Worm (Caenorhabditis elegans) whole organism, L3 larva: ENCODE measurements around the gene dhs-18.

ENCODE experiments used
- R02D3.7 ChIP-seq: fragments of 150-350 bp; optimal IDR thresholded peaks from 2 replicates; lab custom pipeline; 2014; ENCODE audit warnings: missing biosample characterization, missing genetic modification characterization
- ZK546.5 ChIP-seq: sonication (generic microtip); optimal IDR thresholded peaks from 2 replicates; lab custom pipeline; 2017; ENCODE audit warnings: missing biosample characterization, missing genetic modification characterization
- aly-2 ChIP-seq: fragments of 150-350 bp; optimal IDR thresholded peaks from 2 replicates; lab custom pipeline; 2014; ENCODE audit warnings: missing biosample characterization, missing genetic modification characterization
- ama-1 ChIP-seq: fragments of 150-350 bp; optimal IDR thresholded peaks from 2 replicates; lab custom pipeline; 2018
- ceh-9 ChIP-seq: sonication (generic microtip); optimal IDR thresholded peaks from 2 replicates; lab custom pipeline; 2018; ENCODE audit warnings: missing biosample characterization, missing genetic modification characterization
- egl-27 ChIP-seq: sonication (generic microtip); optimal IDR thresholded peaks from 4 replicates; lab custom pipeline; 2017; ENCODE audit warnings: missing biosample characterization, missing genetic modification reagents, missing genetic modification characterization
- egl-5 ChIP-seq: fragments of 150-350 bp; optimal IDR thresholded peaks from 2 replicates; lab custom pipeline; 2017; ENCODE audit warnings: missing biosample characterization, missing genetic modification reagents, missing genetic modification characterization, inconsistent platforms
- elt-2 ChIP-seq: sonication (generic microtip); optimal IDR thresholded peaks from 2 replicates; lab custom pipeline; 2016; ENCODE audit warnings: missing genetic modification reagents, mild to moderate bottlenecking, missing genetic modification characterization, missing compliant biosample characterization
- eor-1 ChIP-seq, 2 experiments: fragments of 150-350 bp; optimal IDR thresholded peaks; 2 replicates each; lab custom pipeline; 2014 to 2018; ENCODE audit warnings: missing biosample characterization in 2 of 2, missing genetic modification characterization in 2 of 2
- fkh-10 ChIP-seq: sonication (generic microtip); optimal IDR thresholded peaks from 2 replicates; lab custom pipeline; 2017; ENCODE audit warnings: missing biosample characterization, missing genetic modification reagents, missing genetic modification characterization
- fkh-2 ChIP-seq: fragments of 150-350 bp; optimal IDR thresholded peaks from 2 replicates; lab custom pipeline; 2014; ENCODE audit warnings: missing biosample characterization, missing genetic modification reagents, missing genetic modification characterization
- hmg-11 ChIP-seq: sonication (generic microtip); optimal IDR thresholded peaks from 2 replicates; lab custom pipeline; 2016; ENCODE audit warnings: missing genetic modification characterization, missing compliant biosample characterization
- jun-1 ChIP-seq: fragments of 150-350 bp; optimal IDR thresholded peaks from 2 replicates; lab custom pipeline; 2014; ENCODE audit warnings: missing biosample characterization, missing genetic modification reagents, missing genetic modification characterization
- lin-15B ChIP-seq: fragments of 150-350 bp; optimal IDR thresholded peaks from 2 replicates; lab custom pipeline; 2014; ENCODE audit warnings: missing biosample characterization, missing genetic modification characterization
- lin-39 ChIP-seq: fragments of 150-350 bp; optimal IDR thresholded peaks from 2 replicates; lab custom pipeline; 2018; ENCODE audit warnings: missing biosample characterization, missing genetic modification reagents, missing genetic modification characterization
- lsy-12 ChIP-seq: sonication (generic microtip); optimal IDR thresholded peaks from 2 replicates; lab custom pipeline; 2016; ENCODE audit warnings: mild to moderate bottlenecking, missing genetic modification characterization, missing compliant biosample characterization
- mml-1 ChIP-seq: fragments of 150-350 bp; sonication (generic microtip); optimal IDR thresholded peaks from 3 replicates; lab custom pipeline; 2014; ENCODE audit warnings: missing biosample characterization, missing genetic modification characterization
- nfya-1 ChIP-seq: sonication (generic microtip); optimal IDR thresholded peaks from 2 replicates; lab custom pipeline; 2017; ENCODE audit warnings: missing genetic modification characterization, mild to moderate bottlenecking, missing compliant biosample characterization, antibody characterized with exemption, moderate library complexity; ENCODE audit not compliant: insufficient read depth
- nhr-11 ChIP-seq: fragments of 150-350 bp; optimal IDR thresholded peaks from 2 replicates; lab custom pipeline; 2014; ENCODE audit warnings: missing biosample characterization, missing genetic modification characterization
- nhr-12 ChIP-seq: fragments of 150-350 bp; optimal IDR thresholded peaks from 2 replicates; lab custom pipeline; 2014; ENCODE audit warnings: missing biosample characterization, missing genetic modification characterization
- nhr-23 ChIP-seq: fragments of 150-350 bp; optimal IDR thresholded peaks from 2 replicates; lab custom pipeline; 2014; ENCODE audit warnings: missing biosample characterization, missing genetic modification reagents, missing genetic modification characterization
- nhr-237 ChIP-seq: fragments of 150-350 bp; optimal IDR thresholded peaks from 2 replicates; lab custom pipeline; 2014; ENCODE audit warnings: missing biosample characterization, missing genetic modification characterization
- nhr-25 ChIP-seq: sonication (generic microtip); optimal IDR thresholded peaks from 2 replicates; lab custom pipeline; 2017; ENCODE audit warnings: missing biosample characterization, missing genetic modification characterization
- nhr-43 ChIP-seq: sonication (generic microtip); optimal IDR thresholded peaks from 2 replicates; lab custom pipeline; 2016; ENCODE audit warnings: mild to moderate bottlenecking, missing genetic modification characterization, missing compliant biosample characterization; ENCODE audit not compliant: poor library complexity, severe bottlenecking
- nhr-67 ChIP-seq: fragments of 150-350 bp; optimal IDR thresholded peaks from 2 replicates; lab custom pipeline; 2014; ENCODE audit warnings: missing biosample characterization, missing genetic modification characterization
- pha-4 ChIP-seq: fragments of 150-350 bp; optimal IDR thresholded peaks from 2 replicates; lab custom pipeline; 2014; ENCODE audit warnings: missing biosample characterization, missing genetic modification reagents, missing genetic modification characterization
- skn-1 ChIP-seq: fragments of 150-350 bp; optimal IDR thresholded peaks from 2 replicates; lab custom pipeline; 2014; ENCODE audit warnings: missing biosample characterization, missing genetic modification characterization
- snpc-4 ChIP-seq: fragments of 150-350 bp; optimal IDR thresholded peaks from 2 replicates; lab custom pipeline; 2014; ENCODE audit warnings: missing biosample characterization, missing genetic modification characterization
- unc-39 ChIP-seq: sonication (generic microtip); optimal IDR thresholded peaks from 4 replicates; lab custom pipeline; 2017; ENCODE audit warnings: missing biosample characterization, missing genetic modification characterization
- ztf-11 ChIP-seq: fragments of 150-350 bp; optimal IDR thresholded peaks from 2 replicates; lab custom pipeline; 2014; ENCODE audit warnings: missing biosample characterization, missing genetic modification characterization
- ztf-4 ChIP-seq: fragments of 150-350 bp; optimal IDR thresholded peaks from 2 replicates; lab custom pipeline; 2014; ENCODE audit warnings: missing biosample characterization, missing genetic modification characterization

Gene dhs-18

DNA sequence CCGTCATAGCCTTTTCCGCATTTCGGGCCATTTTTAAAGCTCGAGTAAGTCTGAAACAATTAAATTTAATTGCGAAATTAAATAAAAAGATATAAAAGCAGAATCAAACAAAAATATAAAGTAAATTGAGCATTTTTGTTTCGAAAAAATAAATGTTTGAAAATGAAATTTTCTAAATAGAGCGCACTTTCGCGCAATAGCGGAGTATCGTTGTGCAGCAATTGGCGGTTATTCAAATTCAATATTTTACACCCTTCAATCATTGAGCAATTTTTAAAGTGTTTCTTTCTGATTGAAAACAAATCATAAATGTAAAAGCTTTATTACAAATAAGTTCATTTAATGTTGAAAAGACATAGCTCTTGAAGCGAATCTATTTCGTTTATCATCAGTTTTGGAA, 46.0 kb downstream of the dhs-18 start, which contains the start of gene isy-1:
Gene isy-1, minus strand, starts transcription at position 50 of the 400 bp plus-strand sequence.
- TF ChIP-seq eor-1 (tag; optimal IDR thresholded peaks at IDR 0.05; lab: Kevin White, UChicago): no peak
- no peak for TF ChIP-seq nhr-67 (tag; lab: Kevin White, UChicago)
- TF ChIP-seq R02D3.7 (tag; lab: Kevin White, UChicago): peak; percentile 29
- TF ChIP-seq ama-1 (lab: Kevin White, UChicago): no peak
- peak; percentile 81 for TF ChIP-seq nfya-1 (tag; lab: Kevin White, UChicago)
- TF ChIP-seq snpc-4 (tag; lab: Kevin White, UChicago): peak; percentile 87
- TF ChIP-seq lin-39 (tag; lab: Kevin White, UChicago): no peak
- TF ChIP-seq nhr-12 (tag; lab: Kevin White, UChicago): no peak
- no peak for TF ChIP-seq unc-39 (tag; lab: Kevin White, UChicago)
- TF ChIP-seq nhr-43 (tag; lab: Kevin White, UChicago): peak; percentile 12
- peak; percentile 94 for TF ChIP-seq pha-4 (tag; lab: Kevin White, UChicago)
- TF ChIP-seq egl-5 (tag; lab: Kevin White, UChicago): peak; percentile 41
- no peak for TF ChIP-seq jun-1
- TF ChIP-seq egl-27 (tag; lab: Kevin White, UChicago): no peak
- TF ChIP-seq fkh-10 (GFP tag; lab: Kevin White, UChicago): peak; percentile 22
- peak; percentile 95 for TF ChIP-seq lin-15B (tag; lab: Kevin White, UChicago)
- TF ChIP-seq nhr-11 (tag; lab: Kevin White, UChicago): no peak
- no peak for TF ChIP-seq lsy-12 (tag; lab: Kevin White, UChicago)
- TF ChIP-seq nhr-25 (tag; lab: Kevin White, UChicago): peak; percentile 45
- no peak for TF ChIP-seq mml-1
- TF ChIP-seq elt-2 (tag; lab: Kevin White, UChicago): peak; percentile 18
- TF ChIP-seq aly-2 (tag; lab: Kevin White, UChicago): no peak
- TF ChIP-seq hmg-11: no peak

DNA sequence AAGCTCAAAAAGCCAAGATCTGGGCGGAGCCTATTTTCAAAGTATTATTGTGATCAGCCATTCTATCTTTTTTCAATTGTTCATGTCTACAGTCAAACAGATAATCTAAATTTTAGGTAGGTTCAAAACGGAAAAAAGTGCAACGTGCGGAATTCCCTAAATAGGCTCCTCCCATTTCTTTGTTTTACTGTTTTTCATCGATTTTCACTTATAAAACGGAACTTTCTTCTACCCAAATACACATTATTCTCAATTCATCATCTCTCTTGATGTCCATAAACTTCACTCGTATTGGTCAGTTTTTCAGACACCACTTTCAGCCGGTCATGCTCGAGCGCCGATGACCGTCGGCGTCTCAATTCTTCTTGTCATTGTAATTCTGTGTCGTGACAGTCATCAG, 47.8 kb downstream of the dhs-18 start, which contains the start of gene F53B7.7:
Gene F53B7.7, plus strand, starts transcription at position 301 of the 400 bp plus-strand sequence.
- no peak for TF ChIP-seq nhr-11 (tag; lab: Kevin White, UChicago)
- no peak for TF ChIP-seq ztf-11
- TF ChIP-seq snpc-4 (tag; lab: Kevin White, UChicago): no peak
- TF ChIP-seq ceh-9: no peak
- TF ChIP-seq ztf-4 (tag; lab: Kevin White, UChicago): no peak
- TF ChIP-seq fkh-2: no peak
- no peak for TF ChIP-seq nfya-1 (tag; lab: Kevin White, UChicago)
- no peak for TF ChIP-seq elt-2 (tag; lab: Kevin White, UChicago)
- no peak for TF ChIP-seq nhr-23
- no peak for TF ChIP-seq lin-39 (tag; lab: Kevin White, UChicago)
- TF ChIP-seq mml-1: no peak
- no peak for TF ChIP-seq ZK546.5 (tag; lab: Kevin White, UChicago)
- TF ChIP-seq R02D3.7 (tag; lab: Kevin White, UChicago): no peak
- no peak for TF ChIP-seq nhr-237
- TF ChIP-seq skn-1 (tag; lab: Kevin White, UChicago): no peak
